Worm (Caenorhabditis elegans) whole organism, L4/young adult: Measurements from ENCODE around the gene grl-30.

Experiments used
- W03F9.2 ChIP-seq: fragments of 150-350 bp; optimal IDR thresholded peaks from 2 replicates; lab custom pipeline; 2014; ENCODE audit warnings: missing biosample characterization, missing genetic modification characterization
- him-1 ChIP-seq: sonication (generic microtip); optimal IDR thresholded peaks from 2 replicates; lab custom pipeline; 2016; ENCODE audit warnings: missing genotype, missing genetic modification reagents, missing genetic modification characterization, missing compliant biosample characterization

DNA sequence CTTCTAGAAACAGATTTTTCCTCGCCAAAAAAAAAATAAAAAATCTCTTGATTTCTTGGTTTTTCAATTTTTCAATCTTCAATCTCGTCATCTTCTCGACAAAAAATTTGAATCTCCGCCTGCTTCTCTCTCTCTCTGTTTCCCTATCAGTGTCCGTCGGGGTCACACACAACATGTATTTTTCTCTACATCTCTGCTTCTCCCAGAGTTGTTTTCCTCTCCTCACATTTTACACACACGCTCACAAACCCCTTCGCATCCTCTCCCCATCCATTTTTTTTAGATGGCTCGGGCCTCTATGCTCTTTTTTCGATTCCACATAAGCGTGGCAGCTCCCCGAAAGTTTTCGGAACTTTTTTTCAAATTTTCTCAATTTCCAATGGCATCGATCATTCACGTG, 23.7 kb downstream of the grl-30 start:
- TF ChIP-seq W03F9.2 (tag; lab: Kevin White, UChicago) (peak; percentile 42), him-1 (tag; lab: Kevin White, UChicago) (no peak)
